Worm (Caenorhabditis elegans) whole organism, L4/young adult: ENCODE data around the gene tsfm-1.

ENCODE experiments used
- W03F9.2 ChIP-seq: fragments of 150-350 bp; optimal IDR thresholded peaks from 2 replicates; lab custom pipeline; 2014; ENCODE audit warnings: missing biosample characterization, missing genetic modification characterization
- dao-5 ChIP-seq: sonication (generic microtip); optimal IDR thresholded peaks from 2 replicates; lab custom pipeline; 2016; ENCODE audit warnings: missing genotype, missing genetic modification characterization, moderate library complexity, missing compliant biosample characterization
- him-1 ChIP-seq: sonication (generic microtip); optimal IDR thresholded peaks from 2 replicates; lab custom pipeline; 2016; ENCODE audit warnings: missing genotype, missing genetic modification reagents, missing genetic modification characterization, missing compliant biosample characterization

tsfm-1 gene

DNA sequence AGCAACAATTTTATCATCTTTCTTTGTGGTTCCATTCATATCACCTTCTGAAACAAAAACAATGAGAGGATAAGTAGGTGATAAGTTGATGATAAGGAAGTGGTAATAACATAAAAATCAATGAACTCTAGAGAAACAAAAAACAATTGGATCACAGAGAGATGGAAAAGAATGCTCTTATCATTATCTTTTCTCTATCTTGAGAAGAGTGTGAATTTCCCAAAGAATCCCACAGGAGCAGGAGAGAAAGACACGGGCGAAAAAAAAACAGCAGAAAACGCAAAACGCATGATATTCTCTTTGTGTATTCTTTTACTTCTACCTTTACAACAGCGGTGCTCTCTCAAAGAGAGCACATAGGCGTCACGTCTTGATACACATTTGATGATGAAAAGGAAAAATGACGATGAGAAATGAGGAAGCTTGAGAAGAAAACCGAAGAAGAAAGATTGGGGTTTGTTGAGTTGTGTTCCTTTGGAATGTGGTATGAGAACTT is 2.0 kb downstream of the tsfm-1 start, which contains the start of gene twk-24:
twk-24 (minus strand) TSS at position 51 of the 496 bp plus-strand sequence.
- TF ChIP-seq W03F9.2 (tag; lab: Kevin White, UChicago) = no peak
- TF ChIP-seq dao-5 = no peak
- TF ChIP-seq him-1 = no peak

DNA sequence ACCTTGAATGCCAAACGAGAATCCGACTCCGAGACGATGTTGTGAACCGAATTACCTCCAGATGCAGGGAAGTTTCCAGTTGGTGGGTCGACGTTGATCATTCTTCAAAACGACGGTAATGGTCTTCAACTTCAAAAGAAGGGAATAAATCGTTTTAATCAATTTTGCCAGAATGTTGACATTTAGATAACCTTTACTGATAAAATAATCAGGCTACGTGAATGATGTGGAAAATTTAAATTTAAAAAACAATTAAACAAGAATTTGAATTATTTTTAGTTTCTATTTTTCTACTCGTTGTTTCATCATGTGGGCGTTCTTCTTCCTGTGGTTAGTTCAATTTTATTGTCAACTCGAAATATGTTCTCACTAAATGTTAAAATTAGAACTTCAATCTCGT is 7.6 kb downstream of the tsfm-1 start, which contains the start of gene ssp-35:
ssp-35 (minus strand) TSS at position 101 of the 400 bp plus-strand sequence.
- no peak for TF ChIP-seq W03F9.2 (tag; lab: Kevin White, UChicago)
- no peak for TF ChIP-seq him-1
- no peak for TF ChIP-seq dao-5

- TF ChIP-seq W03F9.2 (tag; lab: Kevin White, UChicago) = no peak
Measured at ce11 chrV:12261377-12261776, 10.0 kb downstream of the tsfm-1 start, which contains the start of gene tbb-6. Gene tbb-6 (plus strand): TSS chrV:12261531.

ce11 chrV:12258922-12259321 is 12.4 kb downstream of the tsfm-1 start, which contains the start of gene ugt-56:
Gene ugt-56 (plus strand): TSS chrV:12258982.
- no peak for TF ChIP-seq dao-5
- no peak for TF ChIP-seq W03F9.2 (tag; lab: Kevin White, UChicago)
- TF ChIP-seq him-1 = no peak

DNA sequence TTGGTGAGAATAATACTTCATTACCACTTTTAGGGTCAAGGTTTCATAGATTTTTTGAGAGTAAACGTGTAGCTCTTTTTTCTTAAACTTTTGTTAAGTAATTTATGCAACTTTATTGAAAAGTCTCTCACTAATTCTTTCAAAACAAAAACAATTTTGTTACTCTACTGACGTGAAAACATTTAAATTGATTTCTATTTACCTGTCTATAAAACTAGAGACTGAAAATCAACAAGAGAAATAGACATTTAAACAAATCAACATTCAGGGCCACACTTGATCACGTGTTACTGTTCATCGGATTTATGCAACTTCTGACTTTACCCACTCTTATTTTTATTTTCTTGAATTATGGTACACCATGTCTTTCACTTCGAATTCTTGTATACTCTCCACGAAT is 15.0 kb downstream of the tsfm-1 start, which contains the start of gene ugt-55:
ugt-55 (plus strand) TSS at position 301 of the 400 bp plus-strand sequence.
- TF ChIP-seq W03F9.2 (tag; lab: Kevin White, UChicago) (no peak), him-1 (no peak), dao-5 (no peak)

DNA sequence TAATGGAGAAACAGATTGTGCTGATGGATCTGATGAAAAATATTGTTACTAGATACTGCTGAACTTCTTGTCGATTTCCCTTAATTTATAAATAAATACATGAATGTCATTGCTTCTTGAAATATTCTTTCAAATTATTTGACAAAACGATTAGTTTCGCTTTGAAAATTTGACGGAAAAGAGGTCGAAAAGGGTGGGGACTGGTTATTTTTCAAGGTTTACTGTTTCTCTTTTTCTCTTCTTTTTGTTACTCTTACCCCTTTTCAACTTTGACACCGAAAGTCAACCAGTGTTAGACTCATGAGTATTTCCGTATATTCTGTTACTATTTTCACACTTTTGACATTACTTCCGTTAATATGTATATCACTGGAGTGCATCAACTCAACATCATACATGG is 16.0 kb downstream of the tsfm-1 start, which contains the start of gene T04H1.12:
T04H1.12 (plus strand) TSS at position 301 of the 400 bp plus-strand sequence.
- no peak for TF ChIP-seq him-1
- TF ChIP-seq W03F9.2 (tag; lab: Kevin White, UChicago) = no peak
- TF ChIP-seq dao-5 = no peak

- TF ChIP-seq W03F9.2 (tag; lab: Kevin White, UChicago) = no peak
Measured at ce11 chrV:12252272-12252671, 19.1 kb downstream of the tsfm-1 start, which contains the start of gene lrx-1. Gene lrx-1 (plus strand): TSS chrV:12252572.

- TF ChIP-seq him-1 = no peak
- TF ChIP-seq W03F9.2 (tag; lab: Kevin White, UChicago) = no peak
- no peak for TF ChIP-seq dao-5
Measured at ce11 chrV:12251041-12251440, 20.3 kb downstream of the tsfm-1 start, which contains the start of gene T04H1.5. Gene T04H1.5 (plus strand): TSS chrV:12251341.

- TF ChIP-seq dao-5 (no peak), him-1 (no peak), W03F9.2 (tag; lab: Kevin White, UChicago) (no peak)
Measured at ce11 chrV:12245777-12246452, 25.4 kb downstream of the tsfm-1 start.

ce11 chrV:12244980-12245742 is 26.2 kb downstream of the tsfm-1 start, which contains the start of the genes T04H1.13, slfl-5 and rad-50:
Gene T04H1.13 (minus strand): TSS chrV:12245030.
Gene slfl-5 (minus strand): TSS chrV:12245044.
Gene rad-50 (plus strand): TSS chrV:12245646.
- TF ChIP-seq him-1 (no peak), W03F9.2 (tag; lab: Kevin White, UChicago) (no peak), dao-5 (no peak)

DNA sequence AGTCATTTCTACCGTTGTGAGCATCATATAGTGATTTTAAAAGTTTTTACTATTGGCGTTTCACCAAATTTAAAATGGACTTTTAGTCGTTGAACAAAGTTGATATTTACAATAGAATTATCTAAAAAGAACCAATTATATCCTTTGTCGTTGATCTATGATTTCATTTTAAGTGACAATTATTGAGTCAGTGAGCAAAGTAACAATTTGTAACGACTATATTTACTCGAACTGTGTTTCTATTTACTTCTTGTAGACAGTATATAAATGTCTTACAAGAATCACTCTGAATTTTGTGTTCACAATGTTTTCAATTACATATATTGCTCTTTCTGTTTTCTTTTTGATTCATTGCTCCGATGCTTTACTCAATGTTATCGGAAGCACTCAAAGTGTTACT is 30.2 kb downstream of the tsfm-1 start, which contains the start of gene ttr-22:
ttr-22 (plus strand) TSS at position 301 of the 400 bp plus-strand sequence.
- no peak for TF ChIP-seq dao-5
- TF ChIP-seq him-1 = no peak
- no peak for TF ChIP-seq W03F9.2 (tag; lab: Kevin White, UChicago)

DNA sequence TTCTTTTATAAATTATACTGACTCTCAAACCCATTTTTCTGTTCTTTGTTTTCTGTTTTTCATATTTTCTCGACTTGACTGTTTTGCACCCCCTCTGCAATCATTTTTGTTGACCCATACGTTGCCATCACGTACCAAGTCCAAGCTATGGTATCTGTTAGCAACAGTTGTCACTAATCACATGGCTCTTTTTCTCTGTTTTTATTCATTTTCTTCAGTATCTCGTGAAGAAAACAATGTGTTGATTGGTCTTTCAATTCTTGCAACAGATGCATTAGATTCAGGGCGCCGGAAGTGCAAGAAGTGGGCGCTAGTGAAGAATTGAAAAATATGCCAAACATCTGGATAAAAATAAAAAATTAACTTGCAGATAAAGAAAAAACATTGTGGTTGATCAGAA is 35.8 kb downstream of the tsfm-1 start:
- TF ChIP-seq W03F9.2 (tag; lab: Kevin White, UChicago) (no peak), dao-5 (no peak), him-1 (no peak)

DNA sequence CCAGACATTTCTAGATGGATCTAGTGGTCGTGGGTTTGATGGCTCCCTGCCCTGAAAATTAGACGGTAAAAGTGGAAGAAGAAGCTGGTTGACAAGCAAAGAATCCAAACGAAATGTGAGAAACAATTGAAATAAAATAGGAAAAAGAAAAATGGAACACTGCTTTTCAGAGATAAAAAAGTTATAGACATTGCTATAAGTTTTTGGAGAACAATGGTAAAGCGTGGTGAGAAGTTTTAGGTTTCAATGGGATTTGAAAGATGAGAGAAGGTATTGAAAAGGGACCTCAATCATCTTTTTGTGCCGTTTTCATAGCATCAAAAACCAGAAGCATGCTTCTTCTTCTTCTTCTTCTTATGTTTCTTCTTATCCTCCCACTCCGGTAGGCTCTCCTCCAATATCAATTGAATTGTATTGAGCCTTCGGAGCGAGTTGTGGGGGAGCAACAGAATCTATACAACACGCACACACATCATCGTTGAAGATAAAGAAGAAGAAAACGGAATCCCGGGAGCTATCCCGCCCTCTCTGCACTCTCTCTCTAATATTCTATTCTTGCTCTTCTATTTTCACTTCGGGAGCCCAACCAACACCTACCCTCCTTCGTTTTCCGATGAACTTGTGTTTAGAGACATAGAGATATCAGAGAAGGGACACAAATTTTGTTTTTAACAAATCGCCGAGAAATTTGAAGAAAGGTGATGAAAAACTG is 36.9 kb downstream of the tsfm-1 start, which contains the start of gene myo-3:
myo-3 (minus strand) TSS at position 51 of the 712 bp plus-strand sequence.
- TF ChIP-seq dao-5 = no peak
- no peak for TF ChIP-seq him-1
- TF ChIP-seq W03F9.2 (tag; lab: Kevin White, UChicago) = no peak

DNA sequence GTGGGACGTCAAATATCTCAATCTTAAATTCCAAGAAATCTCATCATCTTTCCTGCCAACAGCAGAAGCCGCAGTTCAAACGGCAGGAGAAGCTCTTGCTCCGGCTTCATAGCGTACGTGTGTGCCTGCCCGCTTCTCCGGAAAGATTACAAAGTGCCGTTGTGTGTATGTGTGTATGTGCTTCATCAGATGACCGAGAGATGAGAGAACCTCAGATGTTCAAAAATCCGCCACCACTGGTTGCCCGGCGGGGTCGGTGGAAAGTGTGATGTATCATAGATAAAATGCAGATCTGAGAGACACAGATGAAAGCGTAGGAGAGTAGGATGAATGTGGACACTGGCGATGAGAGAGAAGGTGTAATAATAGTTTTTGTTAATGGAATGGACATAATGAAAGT is 37.9 kb downstream of the tsfm-1 start:
- TF ChIP-seq him-1 = no peak
- no peak for TF ChIP-seq W03F9.2 (tag; lab: Kevin White, UChicago)
- TF ChIP-seq dao-5 = no peak
